Worm (Caenorhabditis elegans): ENCODE data around the gene srbc-39.

- TF ChIP-seq him-1 (tag; optimal IDR thresholded peaks at IDR 0.05): no peak
- no peak for TF ChIP-seq W03F9.2 (tag; optimal IDR thresholded peaks at IDR 0.05)
- no peak for TF ChIP-seq dao-5 (tag; optimal IDR thresholded peaks at IDR 0.05)
These were observed 21.5 kb upstream of the srbc-39 start, which contains the start of gene H25P19.1 for ce11 chrV:687384-687783.

Measured in whole organism, L4/young adult.